Fruit fly (Drosophila melanogaster): ENCODE data around the gene CG33235.

CG33235 gene

dm6 chrX:11446792-11447405 lies 44.5 kb downstream of the CG33235 start:
- TF ChIP-seq Vsx2 (GFP tag; optimal IDR thresholded peaks at IDR 0.05; ENCODE audit: partially characterized antibody) (no peak), sv (GFP tag; optimal IDR thresholded peaks at IDR 0.05) (peak; percentile 81), Mio (GFP tag; optimal IDR thresholded peaks at IDR 0.05) (peak; percentile 51), psq (GFP tag; optimal IDR thresholded peaks at IDR 0.05) (peak; percentile 71), sage (GFP tag; optimal IDR thresholded peaks at IDR 0.05) (no peak), lola (GFP tag; optimal IDR thresholded peaks at IDR 0.05) (no peak), h (GFP tag; optimal IDR thresholded peaks at IDR 0.05) (peak; percentile 86), dsf (GFP tag; optimal IDR thresholded peaks at IDR 0.05; ENCODE audit: borderline replicate concordance) (no peak), Dfd (GFP tag; optimal IDR thresholded peaks at IDR 0.05) (no peak), fru (GFP tag; optimal IDR thresholded peaks at IDR 0.05) (peak; percentile 82), Dif (GFP tag; optimal IDR thresholded peaks at IDR 0.05; ENCODE audit: partially characterized antibody) (no peak), CrebA (GFP tag; optimal IDR thresholded peaks at IDR 0.05; ENCODE audit: borderline replicate concordance) (peak; percentile 6), Hr83 (GFP tag; optimal IDR thresholded peaks at IDR 0.05; ENCODE audit: poor library complexity, severe bottlenecking) (peak; percentile 70), OdsH (GFP tag; optimal IDR thresholded peaks at IDR 0.05) (peak; percentile 81), rgr (GFP tag; optimal IDR thresholded peaks at IDR 0.05) (peak; percentile 90), foxo (GFP tag; optimal IDR thresholded peaks at IDR 0.05) (peak; percentile 33 to 85), dmrt93B (GFP tag; optimal IDR thresholded peaks at IDR 0.05) (peak; percentile 60), Rel (GFP tag; optimal IDR thresholded peaks at IDR 0.05) (no peak), Rel (tag; optimal IDR thresholded peaks at IDR 0.05) (no peak), CG9705 (GFP tag; optimal IDR thresholded peaks at IDR 0.05) (peak; percentile 28), tai (GFP tag; optimal IDR thresholded peaks at IDR 0.05) (peak; percentile 2), dl (GFP tag; optimal IDR thresholded peaks at IDR 0.05; ENCODE audit: insufficient read depth in 1 of 2, partially characterized antibody in 2 of 2) (no peak), Sp1 (GFP tag; optimal IDR thresholded peaks at IDR 0.05) (peak; percentile 63), Hr78 (GFP tag; optimal IDR thresholded peaks at IDR 0.05) (no peak), pan (optimal IDR thresholded peaks at IDR 0.05) (no peak), Myc (optimal IDR thresholded peaks at IDR 0.05) (peak; percentile 77), Hnf4 (GFP tag; optimal IDR thresholded peaks at IDR 0.05) (peak; percentile 69), Abd-B (GFP tag; optimal IDR thresholded peaks at IDR 0.05) (no peak), N (GFP tag; optimal IDR thresholded peaks at IDR 0.05) (peak; percentile 30), woc (GFP tag; optimal IDR thresholded peaks at IDR 0.05) (peak; percentile 71), ey (GFP tag; optimal IDR thresholded peaks at IDR 0.05) (peak; percentile 90), brk (GFP tag; optimal IDR thresholded peaks at IDR 0.05) (peak; percentile 35), jim (GFP tag; optimal IDR thresholded peaks at IDR 0.05) (no peak), CG32264 (GFP tag; optimal IDR thresholded peaks at IDR 0.05) (peak; percentile 61), br (GFP tag; optimal IDR thresholded peaks at IDR 0.05) (peak; percentile 84), usp (GFP tag; optimal IDR thresholded peaks at IDR 0.05) (no peak), HLH106 (tag; optimal IDR thresholded peaks at IDR 0.05) (peak; percentile 82), Jra (GFP tag; optimal IDR thresholded peaks at IDR 0.05) (peak; percentile 53), GATAd (GFP tag; optimal IDR thresholded peaks at IDR 0.05) (peak; percentile 27)

dm6 chrX:11441829-11442634 lies 49.3 kb downstream of the CG33235 start, which contains the start of gene Sk1:
Gene Sk1 (plus strand): TSS chrX:11442539.
- TF ChIP-seq h (GFP tag; optimal IDR thresholded peaks at IDR 0.05), result peak; percentile 67
- peak; percentile 6 for TF ChIP-seq Sp1 (GFP tag; optimal IDR thresholded peaks at IDR 0.05)
- TF ChIP-seq ey (GFP tag; optimal IDR thresholded peaks at IDR 0.05), result peak; percentile 16
- TF ChIP-seq GATAd (GFP tag; optimal IDR thresholded peaks at IDR 0.05), result no peak
- no peak for TF ChIP-seq Mio (GFP tag; optimal IDR thresholded peaks at IDR 0.05)
- no peak for TF ChIP-seq HLH106 (tag; optimal IDR thresholded peaks at IDR 0.05)
- no peak for TF ChIP-seq Vsx2 (GFP tag; optimal IDR thresholded peaks at IDR 0.05; ENCODE audit: partially characterized antibody)
- no peak for TF ChIP-seq brk (GFP tag; optimal IDR thresholded peaks at IDR 0.05)
- no peak for TF ChIP-seq Dif (GFP tag; optimal IDR thresholded peaks at IDR 0.05; ENCODE audit: partially characterized antibody)
- TF ChIP-seq CG9705 (GFP tag; optimal IDR thresholded peaks at IDR 0.05), result no peak
- no peak for TF ChIP-seq Hr78 (GFP tag; optimal IDR thresholded peaks at IDR 0.05)
- no peak for TF ChIP-seq sv (GFP tag; optimal IDR thresholded peaks at IDR 0.05)
- no peak for TF ChIP-seq Rel (GFP tag; optimal IDR thresholded peaks at IDR 0.05)
- no peak for TF ChIP-seq Rel (tag; optimal IDR thresholded peaks at IDR 0.05)
- no peak for TF ChIP-seq dsf (GFP tag; optimal IDR thresholded peaks at IDR 0.05; ENCODE audit: borderline replicate concordance)
- TF ChIP-seq Myc (optimal IDR thresholded peaks at IDR 0.05), result no peak
- peak; percentile 40 for TF ChIP-seq rgr (GFP tag; optimal IDR thresholded peaks at IDR 0.05)
- TF ChIP-seq dl (GFP tag; optimal IDR thresholded peaks at IDR 0.05; ENCODE audit: insufficient read depth in 1 of 2, partially characterized antibody in 2 of 2), result no peak
- no peak for TF ChIP-seq sage (GFP tag; optimal IDR thresholded peaks at IDR 0.05)
- peak; percentile 21 for TF ChIP-seq Jra (GFP tag; optimal IDR thresholded peaks at IDR 0.05)
- peak; percentile 51 for TF ChIP-seq Hnf4 (GFP tag; optimal IDR thresholded peaks at IDR 0.05)
- no peak for TF ChIP-seq usp (GFP tag; optimal IDR thresholded peaks at IDR 0.05)
- no peak for TF ChIP-seq lola (GFP tag; optimal IDR thresholded peaks at IDR 0.05)
- TF ChIP-seq jim (GFP tag; optimal IDR thresholded peaks at IDR 0.05), result no peak
- TF ChIP-seq woc (GFP tag; optimal IDR thresholded peaks at IDR 0.05), result peak; percentile 24
- peak; percentile 46 for TF ChIP-seq br (GFP tag; optimal IDR thresholded peaks at IDR 0.05)
- TF ChIP-seq OdsH (GFP tag; optimal IDR thresholded peaks at IDR 0.05), result peak; percentile 39
- TF ChIP-seq foxo (GFP tag; optimal IDR thresholded peaks at IDR 0.05), result peak in 1 of 2 experiments; percentile 50
- no peak for TF ChIP-seq N (GFP tag; optimal IDR thresholded peaks at IDR 0.05)
- no peak for TF ChIP-seq CrebA (GFP tag; optimal IDR thresholded peaks at IDR 0.05; ENCODE audit: borderline replicate concordance)
- TF ChIP-seq Dfd (GFP tag; optimal IDR thresholded peaks at IDR 0.05), result no peak
- TF ChIP-seq CG32264 (GFP tag; optimal IDR thresholded peaks at IDR 0.05), result no peak
- TF ChIP-seq pan (optimal IDR thresholded peaks at IDR 0.05), result no peak
- no peak for TF ChIP-seq dmrt93B (GFP tag; optimal IDR thresholded peaks at IDR 0.05)
- peak; percentile 61 for TF ChIP-seq fru (GFP tag; optimal IDR thresholded peaks at IDR 0.05)
- peak; percentile 40 for TF ChIP-seq tai (GFP tag; optimal IDR thresholded peaks at IDR 0.05)
- no peak for TF ChIP-seq Hr83 (GFP tag; optimal IDR thresholded peaks at IDR 0.05; ENCODE audit: poor library complexity, severe bottlenecking)
